Fruit fly (Drosophila melanogaster): Measurements from ENCODE around the gene BicD.

Gene BicD

dm6 chr2L:17484174-17484573 is 11.2 kb upstream of the BicD start, which contains the start of the genes GCS2beta and CG5131 (continued):
- peak; percentile 94 for TF ChIP-seq CG3919 (GFP tag; optimal IDR thresholded peaks at IDR 0.05)
- TF ChIP-seq CG34406 (GFP tag; optimal IDR thresholded peaks at IDR 0.05): peak; percentile 82
- TF ChIP-seq fd59A (GFP tag; optimal IDR thresholded peaks at IDR 0.05): peak; percentile 70
- peak; percentile 95 for TF ChIP-seq eg (GFP tag; IDR thresholded peaks at IDR 0.05)
- peak; percentile 81 for TF ChIP-seq Lpt (GFP tag; optimal IDR thresholded peaks at IDR 0.05)
- peak; percentile 97 for TF ChIP-seq CG31627 (GFP tag; optimal IDR thresholded peaks at IDR 0.05)
- peak; percentile 58 for TF ChIP-seq CG6808 (GFP tag; optimal IDR thresholded peaks at IDR 0.05)
- TF ChIP-seq Hr38 (GFP tag; optimal IDR thresholded peaks at IDR 0.05): peak; percentile 94
- TF ChIP-seq CG11902 (GFP tag; optimal IDR thresholded peaks at IDR 0.05): peak; percentile 95
- peak; percentile 52 for TF ChIP-seq CG16779 (tag; optimal IDR thresholded peaks at IDR 0.05)
- peak; percentile 91 for TF ChIP-seq CG8319 (GFP tag; optimal IDR thresholded peaks at IDR 0.05)
- TF ChIP-seq CG6276 (GFP tag; optimal IDR thresholded peaks at IDR 0.05): peak; percentile 73
- peak; percentile 91 for TF ChIP-seq topi (GFP tag; optimal IDR thresholded peaks at IDR 0.05)
- peak; percentile 92 for TF ChIP-seq CG6163 (GFP tag; IDR thresholded peaks at IDR 0.05)
- TF ChIP-seq Gug (GFP tag; IDR thresholded peaks at IDR 0.05): peak; percentile 91
- TF ChIP-seq Hr39 (GFP tag; optimal IDR thresholded peaks at IDR 0.05): peak; percentile 97
- TF ChIP-seq esn (GFP tag; optimal IDR thresholded peaks at IDR 0.05): peak; percentile 93
- no peak for TF ChIP-seq Eip93F (GFP tag; optimal IDR thresholded peaks at IDR 0.05)
- peak; percentile 95 for TF ChIP-seq OdsH (GFP tag; optimal IDR thresholded peaks at IDR 0.05)
- peak; percentile 94 for TF ChIP-seq Sox15 (GFP tag; optimal IDR thresholded peaks at IDR 0.05)
- peak; percentile 37 for TF ChIP-seq Blimp-1 (GFP tag; optimal IDR thresholded peaks at IDR 0.05)
- peak; percentile 95 for TF ChIP-seq CG10631 (GFP tag; optimal IDR thresholded peaks at IDR 0.05)
- no peak for TF ChIP-seq ss (GFP tag; optimal IDR thresholded peaks at IDR 0.05)
- peak; percentile 93 for TF ChIP-seq lz (GFP tag; optimal IDR thresholded peaks at IDR 0.05)
- TF ChIP-seq net (GFP tag; optimal IDR thresholded peaks at IDR 0.05): peak; percentile 92
- peak; percentile 53 for TF ChIP-seq CG6854 (GFP tag; optimal IDR thresholded peaks at IDR 0.05)
- peak; percentile 90 for TF ChIP-seq Smox (GFP tag; optimal IDR thresholded peaks at IDR 0.05)
- peak; percentile 87 for TF ChIP-seq CG8119 (GFP tag; IDR thresholded peaks at IDR 0.05)
- peak; percentile 93 for TF ChIP-seq acj6 (GFP tag; optimal IDR thresholded peaks at IDR 0.05)
- TF ChIP-seq dac (GFP tag; optimal IDR thresholded peaks at IDR 0.05): peak; percentile 93
- peak; percentile 85 for TF ChIP-seq CG6792 (GFP tag; optimal IDR thresholded peaks at IDR 0.05)
- TF ChIP-seq CG11294 (GFP tag; IDR thresholded peaks at IDR 0.05): peak; percentile 88
- TF ChIP-seq CG7368 (GFP tag; optimal IDR thresholded peaks at IDR 0.05): peak; percentile 92
- peak; percentile 89 for TF ChIP-seq CG4318 (GFP tag; optimal IDR thresholded peaks at IDR 0.05)

- TF ChIP-seq OdsH (GFP tag; optimal IDR thresholded peaks at IDR 0.05) (peak; percentile 99), CG6163 (GFP tag; IDR thresholded peaks at IDR 0.05) (peak; percentile 100), cyc (GFP tag; optimal IDR thresholded peaks at IDR 0.05) (peak; percentile 96), topi (GFP tag; optimal IDR thresholded peaks at IDR 0.05) (peak; percentile 98), Gug (GFP tag; IDR thresholded peaks at IDR 0.05) (peak; percentile 99), lz (GFP tag; optimal IDR thresholded peaks at IDR 0.05) (peak; percentile 98), salr (GFP tag; optimal IDR thresholded peaks at IDR 0.05) (peak; percentile 94 to 98), dac (GFP tag; optimal IDR thresholded peaks at IDR 0.05) (peak; percentile 99), Ets21C (GFP tag; optimal IDR thresholded peaks at IDR 0.05) (peak; percentile 92), Eip78C (GFP tag) (peak; percentile 99), Hr4 (GFP tag; optimal IDR thresholded peaks at IDR 0.05) (peak; percentile 98), CG11902 (GFP tag; optimal IDR thresholded peaks at IDR 0.05) (peak; percentile 98), Sox15 (GFP tag; optimal IDR thresholded peaks at IDR 0.05) (peak; percentile 99), CG15336 (GFP tag; IDR thresholded peaks at IDR 0.05) (peak; percentile 99), CG10631 (GFP tag; optimal IDR thresholded peaks at IDR 0.05) (peak; percentile 100), fd85E (GFP tag; optimal IDR thresholded peaks at IDR 0.05) (peak; percentile 93), fkh (GFP tag; optimal IDR thresholded peaks at IDR 0.05) (peak; percentile 95), CG11762 (GFP tag; optimal IDR thresholded peaks at IDR 0.05; ENCODE audit: insufficient read depth) (peak; percentile 98), Blimp-1 (GFP tag; optimal IDR thresholded peaks at IDR 0.05) (peak; percentile 94), spab (GFP tag; optimal IDR thresholded peaks at IDR 0.05) (peak; percentile 97), CG32006 (GFP tag; optimal IDR thresholded peaks at IDR 0.05) (peak; percentile 100), CG8119 (GFP tag; IDR thresholded peaks at IDR 0.05) (peak; percentile 99), Lpt (GFP tag; optimal IDR thresholded peaks at IDR 0.05) (peak; percentile 99), CG6854 (GFP tag; optimal IDR thresholded peaks at IDR 0.05) (peak; percentile 96), CG34406 (GFP tag; optimal IDR thresholded peaks at IDR 0.05) (peak; percentile 99), Hr39 (GFP tag; optimal IDR thresholded peaks at IDR 0.05) (peak; percentile 96), esn (GFP tag; optimal IDR thresholded peaks at IDR 0.05) (peak; percentile 99), CG3919 (GFP tag; optimal IDR thresholded peaks at IDR 0.05) (peak; percentile 99), dsx (GFP tag; optimal IDR thresholded peaks at IDR 0.05; ENCODE audit: poor library complexity, severe bottlenecking) (peak; percentile 97), svp (GFP tag) (peak; percentile 97)
Observed at dm6 chr2L:17480943-17481580, 8.0 kb upstream of the BicD start, which contains the start of the genes fws and Lamtor3. fws (minus strand) TSS chr2L:17481029. Lamtor3 (plus strand) TSS chr2L:17481231.
